Worm (Caenorhabditis elegans): ENCODE results near the gene T28H10.1.

- TF ChIP-seq fos-1 (tag; optimal IDR thresholded peaks at IDR 0.05) (no peak), ztf-11 (tag; optimal IDR thresholded peaks at IDR 0.05) (no peak), nfya-1 (tag; optimal IDR thresholded peaks at IDR 0.05; ENCODE audit: insufficient read depth) (no peak), ceh-82 (tag; optimal IDR thresholded peaks at IDR 0.05) (no peak), pha-4 (tag; optimal IDR thresholded peaks at IDR 0.05) (no peak), lin-15B (tag; optimal IDR thresholded peaks at IDR 0.05) (no peak), egl-5 (tag; optimal IDR thresholded peaks at IDR 0.05) (peak; percentile 6), R02D3.7 (tag; optimal IDR thresholded peaks at IDR 0.05) (no peak), nhr-25 (tag; optimal IDR thresholded peaks at IDR 0.05) (no peak), nhr-67 (tag; optimal IDR thresholded peaks at IDR 0.05) (no peak), nhr-237 (tag; optimal IDR thresholded peaks at IDR 0.05) (no peak)
Observed at ce11 chrV:12460583-12460982, 43.0 kb upstream of the T28H10.1 start.

Data from whole organism, L3 larva.